Worm (Caenorhabditis elegans): Measurements from ENCODE around the gene W04E12.9.

- TF ChIP-seq C04F5.9 (tag; optimal IDR thresholded peaks at IDR 0.05) (no peak), nhr-77 (tag; optimal IDR thresholded peaks at IDR 0.05) (no peak), pqm-1 (tag; optimal IDR thresholded peaks at IDR 0.05) (no peak)
Observed at ce11 chrV:19743794-19744193, 12.6 kb upstream of the W04E12.9 start.

All from whole organism, L1 larva.